Fruit fly (Drosophila melanogaster) whole organism, prepupa: Measurements from ENCODE around the gene Asciz.

Source experiments
- CG10631 ChIP-seq: fragments of 200-800 bp; sonication (Bioruptor generic); optimal IDR thresholded peaks from 2 replicates; lab custom pipeline; 2016; ENCODE audit warnings: missing biosample characterization, missing genetic modification characterization
- CG6808 ChIP-seq: fragments of 200-800 bp; sonication (Bioruptor generic); optimal IDR thresholded peaks from 3 replicates; lab custom pipeline; 2017; ENCODE audit warnings: missing biosample characterization, missing genetic modification characterization, mild to moderate bottlenecking, moderate library complexity, missing genetic modification reagents
- CG8319 ChIP-seq: fragments of 200-800 bp; sonication (Bioruptor generic); optimal IDR thresholded peaks from 3 replicates; lab custom pipeline; 2016; ENCODE audit warnings: missing biosample characterization, missing genetic modification characterization
- Ets96B ChIP-seq: fragments of 200-800 bp; optimal IDR thresholded peaks from 2 replicates; lab custom pipeline; 2019; ENCODE audit warnings: missing biosample characterization, mild to moderate bottlenecking, missing genetic modification characterization, moderate library complexity
- Hr39 ChIP-seq: fragments of 200-800 bp; sonication (Bioruptor generic); optimal IDR thresholded peaks from 2 replicates; lab custom pipeline; 2016; ENCODE audit warnings: missing biosample characterization, missing genetic modification characterization
- Smox ChIP-seq: fragments of 200-800 bp; sonication (Bioruptor generic); optimal IDR thresholded peaks from 3 replicates; lab custom pipeline; 2016; ENCODE audit warnings: missing biosample characterization, missing genetic modification characterization
- dac ChIP-seq: fragments of 200-800 bp; sonication (Bioruptor generic); optimal IDR thresholded peaks from 2 replicates; lab custom pipeline; 2017; ENCODE audit warnings: missing biosample characterization, mild to moderate bottlenecking, missing genetic modification characterization
- net ChIP-seq: fragments of 200-800 bp; sonication (Bioruptor generic); optimal IDR thresholded peaks from 3 replicates; lab custom pipeline; 2016; ENCODE audit warnings: missing biosample characterization, missing genetic modification characterization
- ss ChIP-seq, 2 experiments: fragments of 200-800 bp; sonication (Bioruptor generic); optimal IDR thresholded peaks; 2 replicates in 1 of 2; 3 replicates in 1 of 2; lab custom pipeline; 2017 to 2018; ENCODE audit warnings: mild to moderate bottlenecking in 2 of 2, missing biosample characterization in 2 of 2, missing genetic modification characterization in 2 of 2, moderate library complexity in 1 of 2

DNA sequence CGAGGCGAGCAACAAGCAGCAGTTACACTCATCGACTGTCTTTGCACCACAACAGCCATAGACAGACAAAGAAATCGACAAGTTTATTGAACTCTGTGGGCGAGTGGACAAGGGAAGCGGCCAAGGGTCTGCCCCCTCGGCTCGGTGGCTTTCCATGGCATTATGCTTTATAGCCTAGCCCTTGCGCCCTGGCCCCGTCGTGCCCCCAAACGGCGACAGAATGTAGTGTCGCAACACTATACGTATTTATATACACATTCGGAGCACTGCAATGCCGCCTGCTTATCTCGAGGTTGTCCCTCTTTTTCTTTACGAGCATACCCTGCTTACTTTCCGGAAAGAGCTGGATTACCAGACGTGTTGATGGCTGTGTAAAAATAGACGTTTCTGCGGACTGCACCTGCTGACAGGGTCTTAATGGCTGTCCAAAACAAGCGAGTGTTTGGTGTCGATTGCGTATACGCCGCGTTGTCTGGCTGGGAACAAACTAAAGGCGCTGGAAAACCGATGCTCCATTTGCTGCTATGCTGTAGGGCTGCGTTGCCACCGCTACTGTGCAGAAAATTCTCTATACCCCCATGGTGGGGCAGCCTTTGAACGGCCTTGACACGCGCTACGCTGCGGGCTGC, 43.2 kb downstream of the Asciz start:
- TF ChIP-seq Smox (GFP tag; lab: Kevin White, UChicago) (no peak), ss (GFP tag; optimal IDR thresholded peaks at IDR 0.05; lab: Kevin White, UChicago) (no peak), CG6808 (GFP tag; lab: Kevin White, UChicago) (no peak), CG10631 (GFP tag; lab: Kevin White, UChicago) (no peak), dac (GFP tag; lab: Kevin White, UChicago) (no peak), CG8319 (GFP tag; lab: Kevin White, UChicago) (no peak), Ets96B (no peak), Hr39 (no peak), net (no peak)
